Fruit fly (Drosophila melanogaster) whole organism, pupa: ENCODE data around the gene CG6034.

Experiments
- CG10348 ChIP-seq: fragments of 200-800 bp; sonication (Bioruptor generic); IDR thresholded peaks from 2 replicates; pipeline ENCODE4 v1.3.6; 2022; ENCODE audit warnings: missing biosample characterization, missing genetic modification characterization
- CG12605 ChIP-seq: fragments of 200-800 bp; sonication (Bioruptor generic); IDR thresholded peaks from 2 replicates; pipeline ENCODE4 v1.3.6; 2022; ENCODE audit warnings: missing biosample characterization, missing genetic modification characterization
- CG13204 ChIP-seq: fragments of 200-800 bp; sonication (Bioruptor generic); optimal IDR thresholded peaks from 2 replicates; lab custom pipeline; 2018; ENCODE audit warnings: missing biosample characterization, mild to moderate bottlenecking, missing genetic modification characterization, moderate library complexity
- CG14655 ChIP-seq: fragments of 200-800 bp; sonication (Bioruptor generic); optimal IDR thresholded peaks from 3 replicates; lab custom pipeline; 2017; ENCODE audit warnings: mild to moderate bottlenecking, missing biosample characterization, missing genetic modification reagents, missing genetic modification characterization
- CG15710 ChIP-seq: fragments of 200-800 bp; sonication (Bioruptor generic); optimal IDR thresholded peaks from 2 replicates; lab custom pipeline; 2018; ENCODE audit warnings: missing biosample characterization, mild to moderate bottlenecking, missing genetic modification characterization, moderate library complexity
- CG17806 ChIP-seq: fragments of 200-800 bp; sonication (Bioruptor generic); optimal IDR thresholded peaks from 2 replicates; lab custom pipeline; 2018; ENCODE audit warnings: missing biosample characterization, mild to moderate bottlenecking, missing genetic modification characterization, moderate library complexity
- CG32121 ChIP-seq: fragments of 200-800 bp; sonication (Bioruptor generic); IDR thresholded peaks from 2 replicates; pipeline ENCODE4 v1.3.6; 2022; ENCODE audit warnings: missing biosample characterization, missing genetic modification characterization
- CG34367 ChIP-seq: fragments of 200-800 bp; sonication (Bioruptor generic); optimal IDR thresholded peaks from 2 replicates; lab custom pipeline; 2018; ENCODE audit warnings: missing biosample characterization, mild to moderate bottlenecking, missing genetic modification characterization
- CG4496 ChIP-seq: fragments of 200-800 bp; sonication (Bioruptor generic); IDR thresholded peaks from 3 replicates; pipeline ENCODE4 v1.3.6; 2022; ENCODE audit warnings: missing biosample characterization, missing genetic modification characterization
- CG8159 ChIP-seq: fragments of 200-800 bp; sonication (Bioruptor generic); optimal IDR thresholded peaks from 3 replicates; lab custom pipeline; 2018; ENCODE audit warnings: missing biosample characterization, mild to moderate bottlenecking, missing genetic modification characterization, moderate library complexity
- CG8301 ChIP-seq: fragments of 200-800 bp; sonication (Bioruptor generic); optimal IDR thresholded peaks from 2 replicates; lab custom pipeline; 2018; ENCODE audit warnings: missing biosample characterization, mild to moderate bottlenecking, missing genetic modification characterization
- CG9948 ChIP-seq: fragments of 200-800 bp; sonication (Bioruptor generic); optimal IDR thresholded peaks from 2 replicates; lab custom pipeline; 2018; ENCODE audit warnings: missing biosample characterization, mild to moderate bottlenecking, missing genetic modification characterization, moderate library complexity
- D1 ChIP-seq: fragments of 200-800 bp; sonication (Bioruptor generic); optimal IDR thresholded peaks from 2 replicates; lab custom pipeline; 2018; ENCODE audit warnings: missing biosample characterization, mild to moderate bottlenecking, missing genetic modification characterization, moderate library complexity
- EcR ChIP-seq: fragments of 200-800 bp; sonication (Bioruptor generic); optimal IDR thresholded peaks from 3 replicates; lab custom pipeline; 2019; ENCODE audit warnings: missing biosample characterization, missing genetic modification characterization, mild to moderate bottlenecking, moderate library complexity, missing genetic modification reagents
- Ets98B ChIP-seq: fragments of 200-800 bp; sonication (Bioruptor generic); IDR thresholded peaks from 2 replicates; pipeline ENCODE4 v1.3.6; 2022; ENCODE audit warnings: missing biosample characterization, missing genetic modification characterization
- Pif1A ChIP-seq: fragments of 200-800 bp; sonication (Bioruptor generic); optimal IDR thresholded peaks from 3 replicates; lab custom pipeline; 2016; ENCODE audit warnings: missing biosample characterization, missing genetic modification characterization
- Pif1B ChIP-seq: fragments of 200-800 bp; sonication (Bioruptor generic); optimal IDR thresholded peaks from 3 replicates; lab custom pipeline; 2016; ENCODE audit warnings: missing biosample characterization, missing genetic modification characterization
- Snoo ChIP-seq: fragments of 200-800 bp; sonication (Bioruptor generic); optimal IDR thresholded peaks from 3 replicates; lab custom pipeline; 2017; ENCODE audit warnings: missing biosample characterization, mild to moderate bottlenecking, missing genetic modification characterization, inconsistent platforms
- fd96Ca ChIP-seq: fragments of 200-800 bp; sonication (Bioruptor generic); IDR thresholded peaks from 3 replicates; pipeline ENCODE4 v1.3.6; 2022; ENCODE audit warnings: missing biosample characterization, missing genetic modification characterization
- gl ChIP-seq: fragments of 200-800 bp; sonication (Bioruptor generic); optimal IDR thresholded peaks from 2 replicates; lab custom pipeline; 2018; ENCODE audit warnings: missing biosample characterization, mild to moderate bottlenecking, missing genetic modification characterization
- rn ChIP-seq: fragments of 200-800 bp; sonication (Bioruptor generic); IDR thresholded peaks from 2 replicates; pipeline ENCODE4 v1.3.6; 2022; ENCODE audit warnings: missing biosample characterization, missing genetic modification characterization

Gene CG6034

DNA sequence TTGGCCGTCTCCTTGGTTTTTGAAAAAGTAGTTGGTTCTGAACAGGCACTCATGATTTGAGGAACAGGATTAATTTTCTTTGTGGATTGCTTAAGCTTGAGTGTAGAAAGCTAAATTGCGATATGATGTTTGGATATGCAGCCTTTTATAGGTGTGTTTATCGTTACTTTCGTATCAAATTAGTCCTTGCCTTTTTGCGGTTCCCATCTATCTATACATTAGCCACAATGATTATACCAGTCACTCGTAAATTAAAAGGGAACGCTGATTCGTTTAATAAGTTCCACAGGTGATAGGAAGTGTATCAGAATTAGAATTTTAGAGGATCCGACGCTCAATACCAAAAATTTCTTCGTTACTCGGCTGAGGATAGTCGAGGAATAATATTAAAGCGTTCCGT, at the start of gene CG6034:
Gene CG6034 (minus strand): TSS at position 101 of the 400 bp plus-strand sequence.
- TF ChIP-seq Ets98B (GFP tag; lab: Robert Waterston, UW) (no peak), CG9948 (no peak), D1 (tag; lab: Kevin White, UChicago) (no peak), CG14655 (GFP tag; lab: Kevin White, UChicago) (no peak), Pif1A (GFP tag; lab: Kevin White, UChicago) (no peak), Snoo (tag; lab: Kevin White, UChicago) (no peak), CG8159 (tag; lab: Kevin White, UChicago) (no peak), Pif1B (GFP tag; lab: Kevin White, UChicago) (no peak), rn (GFP tag; lab: Robert Waterston, UW) (no peak), CG17806 (tag; lab: Kevin White, UChicago) (no peak), gl (tag; lab: Kevin White, UChicago) (no peak), CG15710 (tag; lab: Kevin White, UChicago) (no peak), CG13204 (no peak), CG4496 (no peak), CG10348 (GFP tag; lab: Robert Waterston, UW) (no peak), EcR (GFP tag; lab: Kevin White, UChicago) (no peak)

DNA sequence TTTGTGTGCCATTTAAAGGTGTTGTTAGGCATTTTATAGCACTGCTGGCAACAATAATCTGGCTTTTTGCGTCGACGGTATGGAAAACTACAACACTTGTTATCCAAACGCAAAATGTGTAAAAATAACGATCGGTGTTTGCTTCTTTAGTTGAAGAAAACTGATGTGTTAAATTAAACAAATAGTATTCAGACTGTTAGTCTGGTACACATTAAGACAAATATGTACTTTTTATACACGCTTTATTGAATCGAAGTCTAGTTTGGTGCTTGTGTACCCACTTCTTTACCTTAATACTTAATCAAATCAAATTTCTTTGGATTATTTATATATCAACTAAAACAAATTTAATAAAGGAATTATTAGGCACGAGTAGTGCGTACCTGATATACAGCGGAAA, 44.8 kb upstream of the CG6034 start:
- TF ChIP-seq Ets98B (GFP tag; lab: Robert Waterston, UW) (no peak), CG14655 (GFP tag; lab: Kevin White, UChicago) (no peak), D1 (tag; lab: Kevin White, UChicago) (no peak), CG9948 (no peak), CG13204 (no peak), CG8159 (tag; lab: Kevin White, UChicago) (no peak), CG34367 (tag; lab: Kevin White, UChicago) (no peak), Snoo (tag; lab: Kevin White, UChicago) (no peak), CG32121 (no peak), rn (GFP tag; lab: Robert Waterston, UW) (no peak), CG15710 (tag; lab: Kevin White, UChicago) (no peak), CG8301 (tag; lab: Kevin White, UChicago) (no peak), Pif1A (GFP tag; lab: Kevin White, UChicago) (no peak), CG17806 (tag; lab: Kevin White, UChicago) (no peak), CG4496 (no peak), gl (tag; lab: Kevin White, UChicago) (no peak), fd96Ca (no peak)

DNA sequence AAGACGTTTGTCGTGTGGAACGTTAAGA, 44.6 kb upstream of the CG6034 start, which contains the start of gene CG42815:
Gene CG42815 (minus strand): TSS at position 20 of the 28 bp plus-strand sequence.
- TF ChIP-seq rn (GFP tag; lab: Robert Waterston, UW) = no peak
- no peak for TF ChIP-seq Pif1B (GFP tag; lab: Kevin White, UChicago)
- TF ChIP-seq CG8301 (tag; lab: Kevin White, UChicago) = no peak
- TF ChIP-seq CG10348 (GFP tag; lab: Robert Waterston, UW) = no peak
- no peak for TF ChIP-seq CG12605 (GFP tag; lab: Robert Waterston, UW)
- no peak for TF ChIP-seq CG4496
- no peak for TF ChIP-seq CG14655 (GFP tag; lab: Kevin White, UChicago)
- TF ChIP-seq CG9948 = no peak
- no peak for TF ChIP-seq Ets98B (GFP tag; lab: Robert Waterston, UW)
- TF ChIP-seq Pif1A (GFP tag; lab: Kevin White, UChicago) = no peak
- TF ChIP-seq CG32121 = no peak
- no peak for TF ChIP-seq D1 (tag; lab: Kevin White, UChicago)
- no peak for TF ChIP-seq EcR (GFP tag; lab: Kevin White, UChicago)
- TF ChIP-seq CG34367 (tag; lab: Kevin White, UChicago) = no peak
- TF ChIP-seq Snoo (tag; lab: Kevin White, UChicago) = no peak
- no peak for TF ChIP-seq CG8159 (tag; lab: Kevin White, UChicago)
- TF ChIP-seq fd96Ca = no peak
- no peak for TF ChIP-seq gl (tag; lab: Kevin White, UChicago)

DNA sequence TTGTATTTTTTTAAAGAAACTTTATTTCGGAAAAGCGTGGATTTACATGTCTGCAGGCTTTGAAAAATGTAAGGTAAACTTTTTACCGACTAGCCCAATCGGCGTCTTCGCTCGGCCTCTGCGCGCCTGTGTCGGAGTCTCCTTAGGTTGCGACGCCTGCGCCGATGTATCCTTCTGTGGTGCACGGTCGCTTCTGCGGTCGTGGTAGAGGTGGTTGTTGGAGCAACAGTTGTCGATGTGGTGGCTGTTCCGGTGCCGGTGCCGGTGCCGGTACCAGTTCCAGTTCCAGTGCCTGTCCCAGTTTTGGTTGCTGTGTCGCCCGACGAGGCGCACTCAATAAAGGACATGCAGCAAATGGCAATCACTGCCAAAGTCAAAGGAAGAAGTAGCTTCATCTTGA, 44.4 kb upstream of the CG6034 start:
- no peak for TF ChIP-seq CG8301 (tag; lab: Kevin White, UChicago)
- TF ChIP-seq Pif1B (GFP tag; lab: Kevin White, UChicago) = no peak
- no peak for TF ChIP-seq CG32121
- no peak for TF ChIP-seq CG8159 (tag; lab: Kevin White, UChicago)
- no peak for TF ChIP-seq CG9948
- no peak for TF ChIP-seq CG4496
- no peak for TF ChIP-seq gl (tag; lab: Kevin White, UChicago)
- TF ChIP-seq CG15710 (tag; lab: Kevin White, UChicago) = no peak
- no peak for TF ChIP-seq CG17806 (tag; lab: Kevin White, UChicago)

DNA sequence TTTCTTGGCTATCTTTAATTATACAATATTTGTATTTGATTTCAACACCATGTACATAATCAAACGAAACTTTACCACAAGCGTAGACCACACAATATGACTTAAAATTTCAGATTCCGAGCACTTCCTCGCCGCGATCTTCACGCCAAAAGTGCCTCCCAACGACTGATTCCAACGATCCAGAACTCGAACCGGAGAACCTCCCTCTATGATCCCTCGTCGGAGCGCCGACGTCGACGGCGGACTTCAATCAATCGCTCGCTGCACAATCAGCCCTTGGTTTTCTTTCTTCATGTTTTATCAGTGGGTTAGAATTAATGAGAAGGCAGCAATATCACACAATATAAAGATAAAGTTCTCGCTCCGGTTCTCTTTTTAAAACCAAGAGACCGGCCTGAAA, 17.3 kb upstream of the CG6034 start, which contains the start of the genes Adgf-A and Adgf-A2:
Gene Adgf-A (minus strand): TSS at position 172 of the 400 bp plus-strand sequence.
Gene Adgf-A2 (minus strand): TSS at position 172 of the 400 bp plus-strand sequence.
- TF ChIP-seq Pif1B (GFP tag; lab: Kevin White, UChicago) (no peak), Pif1A (GFP tag; lab: Kevin White, UChicago) (no peak), CG10348 (GFP tag; lab: Robert Waterston, UW) (no peak), fd96Ca (no peak), EcR (GFP tag; lab: Kevin White, UChicago) (no peak), rn (GFP tag; lab: Robert Waterston, UW) (no peak), gl (tag; lab: Kevin White, UChicago) (no peak), CG14655 (GFP tag; lab: Kevin White, UChicago) (no peak), CG13204 (no peak), D1 (tag; lab: Kevin White, UChicago) (no peak), Ets98B (GFP tag; lab: Robert Waterston, UW) (no peak), CG8301 (tag; lab: Kevin White, UChicago) (no peak), CG12605 (GFP tag; lab: Robert Waterston, UW) (no peak), CG9948 (no peak), CG4496 (no peak), CG34367 (tag; lab: Kevin White, UChicago) (no peak), Snoo (tag; lab: Kevin White, UChicago) (no peak), CG32121 (no peak), CG8159 (tag; lab: Kevin White, UChicago) (no peak), CG17806 (tag; lab: Kevin White, UChicago) (no peak)
